Worm (Caenorhabditis elegans) whole organism, L1 larva: ENCODE measurements around the gene F42G8.8.
A peak's percentile ranks its signal among the peaks of the same experiment; 100 is the strongest.

Source experiments
- F16B12.6 ChIP-seq: fragments of 150-350 bp; optimal IDR thresholded peaks from 2 replicates; lab custom pipeline; 2014; ENCODE audit warnings: missing biosample characterization, missing genetic modification characterization
- Y116A8C.19 ChIP-seq: sonication (generic microtip); optimal IDR thresholded peaks from 2 replicates; lab custom pipeline; 2016; ENCODE audit warnings: missing compliant biosample characterization, missing genetic modification characterization, borderline replicate concordance
- ama-1 ChIP-seq: fragments of 150-350 bp; optimal IDR thresholded peaks from 2 replicates; lab custom pipeline; 2014
- blmp-1 ChIP-seq: fragments of 150-350 bp; optimal IDR thresholded peaks from 2 replicates; lab custom pipeline; 2014; ENCODE audit warnings: missing biosample characterization, missing genetic modification characterization
- ceh-63 ChIP-seq: fragments of 200-800 bp; sonication (Bioruptor generic); optimal IDR thresholded peaks from 2 replicates; lab custom pipeline; 2018; ENCODE audit warnings: mild to moderate bottlenecking, missing genetic modification characterization, missing compliant biosample characterization
- ceh-8 ChIP-seq: fragments of 200-800 bp; sonication (Bioruptor generic); optimal IDR thresholded peaks from 2 replicates; lab custom pipeline; 2018; ENCODE audit warnings: mild to moderate bottlenecking, missing genetic modification characterization, moderate library complexity, missing compliant biosample characterization
- ceh-88 ChIP-seq: fragments of 200-800 bp; sonication (Bioruptor generic); IDR thresholded peaks from 2 replicates; pipeline ENCODE4 v1.3.6; 2022; ENCODE audit warnings: missing genetic modification characterization, missing compliant biosample characterization
- dpl-1 ChIP-seq, 3 experiments: fragments of 150-350 bp in 2 of 3; sonication (generic microtip) in 1 of 3; optimal IDR thresholded peaks; 2 replicates each; lab custom pipeline; 2014 to 2017; ENCODE audit warnings: missing biosample characterization in 3 of 3, missing genetic modification characterization in 3 of 3, missing genetic modification reagents in 3 of 3
- dsc-1 ChIP-seq: sonication (generic microtip); optimal IDR thresholded peaks from 2 replicates; lab custom pipeline; 2016; ENCODE audit warnings: mild to moderate bottlenecking, missing genetic modification characterization, missing compliant biosample characterization
- efl-1 ChIP-seq, 4 experiments: fragments of 150-350 bp; optimal IDR thresholded peaks in 3 of 4; peaks in 1 of 4; 1 replicate in 1 of 4; 2 replicates in 3 of 4; lab custom pipeline; 2014; ENCODE audit warnings: missing biosample characterization in 2 of 4, missing genetic modification characterization in 2 of 4, missing genetic modification reagents in 2 of 4
- efl-3 ChIP-seq: fragments of 200-800 bp; sonication (Bioruptor generic); optimal IDR thresholded peaks from 2 replicates; lab custom pipeline; 2018; ENCODE audit warnings: mild to moderate bottlenecking, missing genetic modification characterization, missing compliant biosample characterization
- egl-13 ChIP-seq: sonication (generic microtip); optimal IDR thresholded peaks from 2 replicates; lab custom pipeline; 2016; ENCODE audit warnings: missing genotype, missing genetic modification reagents, missing genetic modification characterization, missing compliant biosample characterization
- egl-27 ChIP-seq, 2 experiments: fragments of 150-350 bp in 1 of 2; sonication (generic microtip); optimal IDR thresholded peaks; 3 replicates each; lab custom pipeline; 2017 to 2018; ENCODE audit warnings: missing biosample characterization in 2 of 2, missing genetic modification characterization in 2 of 2, missing genetic modification reagents in 2 of 2
- elt-2 ChIP-seq: sonication (generic microtip); optimal IDR thresholded peaks from 2 replicates; lab custom pipeline; 2016; ENCODE audit warnings: missing genetic modification characterization, mild to moderate bottlenecking, inconsistent platforms, missing compliant biosample characterization, missing genetic modification reagents
- elt-3 ChIP-seq, 6 experiments: fragments of 150-350 bp in 1 of 6; sonication (generic microtip); optimal IDR thresholded peaks; 2 replicates each; lab custom pipeline; 2017 to 2018; ENCODE audit warnings: missing biosample characterization in 6 of 6, missing genetic modification characterization in 6 of 6, inconsistent platforms in 1 of 6
- ets-5 ChIP-seq: fragments of 200-800 bp; sonication (Bioruptor generic); IDR thresholded peaks from 2 replicates; pipeline ENCODE4 v1.3.6; 2022; ENCODE audit warnings: missing genetic modification characterization, missing compliant biosample characterization
- fkh-4 ChIP-seq: sonication (generic microtip); optimal IDR thresholded peaks from 2 replicates; lab custom pipeline; 2016; ENCODE audit warnings: missing compliant biosample characterization, missing genetic modification characterization, borderline replicate concordance
- fos-1 ChIP-seq: fragments of 150-350 bp; optimal IDR thresholded peaks from 2 replicates; lab custom pipeline; 2014; ENCODE audit warnings: missing biosample characterization, missing genetic modification characterization
- hpl-2 ChIP-seq: fragments of 150-350 bp; optimal IDR thresholded peaks from 2 replicates; lab custom pipeline; 2014; ENCODE audit warnings: missing biosample characterization, missing genetic modification reagents, missing genetic modification characterization
- isw-1 ChIP-seq: fragments of 200-800 bp; sonication (Bioruptor generic); IDR thresholded peaks from 2 replicates; pipeline ENCODE4 v1.3.6; 2022; ENCODE audit warnings: missing genetic modification characterization, missing compliant biosample characterization
- jun-1 ChIP-seq: fragments of 150-350 bp; optimal IDR thresholded peaks from 2 replicates; lab custom pipeline; 2014; ENCODE audit warnings: missing biosample characterization, missing genetic modification reagents, missing genetic modification characterization
- lin-13 ChIP-seq: fragments of 150-350 bp; optimal IDR thresholded peaks from 2 replicates; lab custom pipeline; 2014; ENCODE audit warnings: missing biosample characterization, missing genetic modification reagents, missing genetic modification characterization
- lin-14 ChIP-seq: fragments of 200-800 bp; sonication (Bioruptor generic); optimal IDR thresholded peaks from 2 replicates; lab custom pipeline; 2018; ENCODE audit warnings: mild to moderate bottlenecking, missing genetic modification characterization, moderate library complexity, missing compliant biosample characterization
- lin-35 ChIP-seq, 2 experiments: fragments of 150-350 bp; optimal IDR thresholded peaks; 2 replicates each; lab custom pipeline; 2014; ENCODE audit warnings: missing biosample characterization in 2 of 2, missing genetic modification characterization in 2 of 2, missing genetic modification reagents in 2 of 2
- lin-39 ChIP-seq: fragments of 150-350 bp; optimal IDR thresholded peaks from 2 replicates; lab custom pipeline; 2014; ENCODE audit warnings: missing biosample characterization, missing genetic modification reagents, missing genetic modification characterization
- lir-3 ChIP-seq: sonication (generic microtip); optimal IDR thresholded peaks from 2 replicates; lab custom pipeline; 2016; ENCODE audit warnings: mild to moderate bottlenecking, missing genetic modification characterization, moderate library complexity, missing compliant biosample characterization; ENCODE audit not compliant: poor library complexity
- lsy-2 ChIP-seq, 2 experiments: fragments of 150-350 bp; optimal IDR thresholded peaks; 2 replicates each; lab custom pipeline; 2014; ENCODE audit warnings: missing biosample characterization in 2 of 2, missing genetic modification characterization in 2 of 2
- mab-9 ChIP-seq: fragments of 200-800 bp; sonication (Bioruptor generic); IDR thresholded peaks from 2 replicates; pipeline ENCODE4 v1.3.6; 2022; ENCODE audit warnings: missing genetic modification reagents, missing genetic modification characterization, missing compliant biosample characterization
- mef-2 ChIP-seq: fragments of 150-350 bp; optimal IDR thresholded peaks from 2 replicates; lab custom pipeline; 2014; ENCODE audit warnings: missing biosample characterization, missing genetic modification characterization
- mep-1 ChIP-seq: fragments of 150-350 bp; optimal IDR thresholded peaks from 2 replicates; lab custom pipeline; 2014; ENCODE audit warnings: missing biosample characterization, missing genetic modification characterization
- nhr-12 ChIP-seq: sonication (generic microtip); optimal IDR thresholded peaks from 2 replicates; lab custom pipeline; 2017; ENCODE audit warnings: missing biosample characterization, missing genetic modification characterization
- nhr-19 ChIP-seq: fragments of 200-800 bp; sonication (Bioruptor generic); conservative IDR thresholded peaks from 2 replicates; pipeline ENCODE4 v1.3.6; 2022; ENCODE audit warnings: missing genetic modification characterization, missing compliant biosample characterization
- nhr-20 ChIP-seq: sonication (generic microtip); optimal IDR thresholded peaks from 2 replicates; lab custom pipeline; 2016; ENCODE audit warnings: mild to moderate bottlenecking, missing genetic modification characterization, missing compliant biosample characterization
- nhr-237 ChIP-seq: fragments of 150-350 bp; optimal IDR thresholded peaks from 2 replicates; lab custom pipeline; 2014; ENCODE audit warnings: missing biosample characterization, missing genetic modification characterization
- nhr-28 ChIP-seq: fragments of 150-350 bp; optimal IDR thresholded peaks from 2 replicates; lab custom pipeline; 2014; ENCODE audit warnings: missing biosample characterization, missing genetic modification characterization
- nhr-47 ChIP-seq: sonication (generic microtip); optimal IDR thresholded peaks from 2 replicates; lab custom pipeline; 2016; ENCODE audit warnings: mild to moderate bottlenecking, missing genetic modification characterization, moderate library complexity, missing compliant biosample characterization
- nhr-71 ChIP-seq: sonication (generic microtip); optimal IDR thresholded peaks from 2 replicates; lab custom pipeline; 2016; ENCODE audit warnings: mild to moderate bottlenecking, missing genetic modification characterization, moderate library complexity, missing compliant biosample characterization
- nhr-76 ChIP-seq: sonication (generic microtip); optimal IDR thresholded peaks from 2 replicates; lab custom pipeline; 2017; ENCODE audit warnings: missing biosample characterization, missing genetic modification characterization
- nhr-77 ChIP-seq: fragments of 150-350 bp; optimal IDR thresholded peaks from 2 replicates; lab custom pipeline; 2014; ENCODE audit warnings: missing biosample characterization, missing genetic modification characterization
- nhr-84 ChIP-seq: sonication (generic microtip); optimal IDR thresholded peaks from 2 replicates; lab custom pipeline; 2017; ENCODE audit warnings: missing biosample characterization, missing genetic modification characterization
- pag-3 ChIP-seq: sonication (generic microtip); optimal IDR thresholded peaks from 2 replicates; lab custom pipeline; 2017; ENCODE audit warnings: missing genetic modification characterization, mild to moderate bottlenecking, missing compliant biosample characterization, antibody characterized with exemption, borderline replicate concordance; ENCODE audit not compliant: insufficient read depth
- pax-3 ChIP-seq: fragments of 200-800 bp; sonication (Bioruptor generic); optimal IDR thresholded peaks from 2 replicates; lab custom pipeline; 2018; ENCODE audit warnings: mild to moderate bottlenecking, missing genetic modification characterization, moderate library complexity, missing compliant biosample characterization
- pqm-1 ChIP-seq: sonication (generic microtip); optimal IDR thresholded peaks from 3 replicates; lab custom pipeline; 2017; ENCODE audit warnings: missing biosample characterization, missing genetic modification characterization
- rnt-1 ChIP-seq: sonication (generic microtip); optimal IDR thresholded peaks from 2 replicates; lab custom pipeline; 2016; ENCODE audit warnings: mild to moderate bottlenecking, missing genetic modification characterization, moderate library complexity, missing compliant biosample characterization
- tlp-1 ChIP-seq: fragments of 150-350 bp; optimal IDR thresholded peaks from 2 replicates; lab custom pipeline; 2014; ENCODE audit warnings: missing biosample characterization, missing genetic modification characterization
- unc-30 ChIP-seq: sonication (generic microtip); optimal IDR thresholded peaks from 2 replicates; lab custom pipeline; 2017; ENCODE audit warnings: missing biosample characterization, missing genetic modification characterization
- unc-62 ChIP-seq: fragments of 150-350 bp; optimal IDR thresholded peaks from 2 replicates; lab custom pipeline; 2014; ENCODE audit warnings: missing biosample characterization, missing genetic modification reagents, missing genetic modification characterization
- unc-86 ChIP-seq: sonication (generic microtip); optimal IDR thresholded peaks from 2 replicates; lab custom pipeline; 2016; ENCODE audit warnings: missing genetic modification characterization, missing compliant biosample characterization
- vab-15 ChIP-seq: sonication (generic microtip); optimal IDR thresholded peaks from 2 replicates; lab custom pipeline; 2017; ENCODE audit warnings: missing genotype, mild to moderate bottlenecking, missing genetic modification characterization, missing compliant biosample characterization
- xbp-1 ChIP-seq: sonication (generic microtip); optimal IDR thresholded peaks from 2 replicates; lab custom pipeline; 2016; ENCODE audit warnings: missing genetic modification characterization, missing compliant biosample characterization
- zip-4 ChIP-seq: fragments of 200-800 bp; sonication (Bioruptor generic); optimal IDR thresholded peaks from 2 replicates; lab custom pipeline; 2018; ENCODE audit warnings: mild to moderate bottlenecking, missing genetic modification characterization, moderate library complexity, missing compliant biosample characterization
- ztf-11 ChIP-seq, 2 experiments: sonication (generic microtip); optimal IDR thresholded peaks; 2 replicates each; lab custom pipeline; 2016 to 2017; ENCODE audit warnings: missing genetic modification characterization in 2 of 2, missing biosample characterization in 1 of 2, missing compliant biosample characterization in 1 of 2
- ztf-4 ChIP-seq: fragments of 150-350 bp; optimal IDR thresholded peaks from 2 replicates; lab custom pipeline; 2014; ENCODE audit warnings: missing biosample characterization, missing genetic modification characterization

The F42G8.8 gene

ce11 chrIV:8151721-8152120 is 32.8 kb downstream of the F42G8.8 start:
- TF ChIP-seq xbp-1 (tag; lab: Kevin White, UChicago): no peak
- TF ChIP-seq ztf-11 (tag; optimal IDR thresholded peaks at IDR 0.05; lab: Kevin White, UChicago): no peak
- TF ChIP-seq lin-35 (GFP tag; optimal IDR thresholded peaks at IDR 0.05; lab: Kevin White, UChicago): peak in 1 of 2 experiments; percentile 35
- no peak for TF ChIP-seq ets-5
- no peak for TF ChIP-seq isw-1 (GFP tag; lab: Robert Waterston, UW)
- TF ChIP-seq lsy-2 (tag; optimal IDR thresholded peaks at IDR 0.05; lab: Kevin White, UChicago): peak in 1 of 2 experiments; percentile 3
- TF ChIP-seq nhr-20 (tag; lab: Kevin White, UChicago): peak; percentile 24
- no peak for TF ChIP-seq nhr-77
- TF ChIP-seq nhr-28 (tag; lab: Kevin White, UChicago): no peak
- peak; percentile 24 for TF ChIP-seq jun-1 (tag; lab: Kevin White, UChicago)
- TF ChIP-seq blmp-1 (tag; lab: Kevin White, UChicago): no peak
- TF ChIP-seq pqm-1: no peak
- no peak for TF ChIP-seq mef-2 (tag; lab: Kevin White, UChicago)
- no peak for TF ChIP-seq pag-3
- TF ChIP-seq lin-13 (GFP tag; lab: Kevin White, UChicago): no peak
- no peak for TF ChIP-seq efl-3 (GFP tag; lab: Kevin White, UChicago)
- TF ChIP-seq tlp-1 (tag; lab: Kevin White, UChicago): no peak
- no peak for TF ChIP-seq nhr-237 (tag; lab: Kevin White, UChicago)
- TF ChIP-seq egl-27 (tag; optimal IDR thresholded peaks at IDR 0.05; lab: Kevin White, UChicago): no peak
- TF ChIP-seq vab-15 (tag; lab: Kevin White, UChicago): no peak
- no peak for TF ChIP-seq unc-86 (tag; lab: Kevin White, UChicago)
- no peak for TF ChIP-seq zip-4
- no peak for TF ChIP-seq F16B12.6 (tag; lab: Kevin White, UChicago)
- peak; percentile 18 for TF ChIP-seq dsc-1
- no peak for TF ChIP-seq egl-13 (tag; lab: Kevin White, UChicago)
- TF ChIP-seq nhr-84 (tag; lab: Kevin White, UChicago): no peak
- TF ChIP-seq Y116A8C.19: no peak
- no peak for TF ChIP-seq ceh-8 (GFP tag; lab: Kevin White, UChicago)
- no peak for TF ChIP-seq lir-3 (tag; lab: Kevin White, UChicago)
- no peak for TF ChIP-seq pax-3 (tag; lab: Kevin White, UChicago)
- TF ChIP-seq ceh-88 (GFP tag; lab: Robert Waterston, UW): no peak
- TF ChIP-seq elt-2 (tag; lab: Kevin White, UChicago): peak; percentile 83
- TF ChIP-seq nhr-12 (tag; lab: Kevin White, UChicago): no peak
- no peak for TF ChIP-seq unc-30 (tag; lab: Kevin White, UChicago)
- no peak for TF ChIP-seq efl-1 (optimal IDR thresholded peaks at IDR 0.05; lab: Kevin White, UChicago)
- TF ChIP-seq efl-1 (GFP tag; optimal IDR thresholded peaks at IDR 0.05 in 1 of 2; lab: Kevin White, UChicago): no peak
- TF ChIP-seq nhr-71 (tag; lab: Kevin White, UChicago): peak; percentile 32
- TF ChIP-seq mep-1 (tag; lab: Kevin White, UChicago): no peak
- peak; percentile 10; the same call in 1 of the 2 replicates for TF ChIP-seq nhr-19 (GFP tag; lab: Robert Waterston, UW)
- no peak for TF ChIP-seq hpl-2 (GFP tag; lab: Kevin White, UChicago)
- TF ChIP-seq ceh-63 (GFP tag; lab: Kevin White, UChicago): no peak
- TF ChIP-seq dpl-1 (GFP tag; optimal IDR thresholded peaks at IDR 0.05; lab: Kevin White, UChicago): no peak
- no peak for TF ChIP-seq nhr-47 (tag; lab: Kevin White, UChicago)
- TF ChIP-seq lin-14 (GFP tag; lab: Kevin White, UChicago): no peak
- TF ChIP-seq rnt-1 (tag; lab: Kevin White, UChicago): no peak
- TF ChIP-seq fkh-4 (tag; lab: Kevin White, UChicago): no peak
- TF ChIP-seq unc-62 (GFP tag; lab: Kevin White, UChicago): no peak
- TF ChIP-seq ama-1 (lab: Kevin White, UChicago): no peak
- no peak for TF ChIP-seq elt-3 (tag; optimal IDR thresholded peaks at IDR 0.05; lab: Kevin White, UChicago)
- no peak for TF ChIP-seq lin-39 (tag; lab: Kevin White, UChicago)
- TF ChIP-seq ztf-4 (tag; lab: Kevin White, UChicago): no peak
- no peak for TF ChIP-seq fos-1 (tag; lab: Kevin White, UChicago)
- no peak for TF ChIP-seq mab-9 (GFP tag; lab: Robert Waterston, UW)
- no peak for TF ChIP-seq nhr-76 (tag; lab: Kevin White, UChicago)
